Fruit fly (Drosophila melanogaster): ENCODE measurements around the gene CG7730.
A peak's percentile ranks its signal among the peaks of the same experiment; 100 is the strongest.

CG7730 gene

DNA sequence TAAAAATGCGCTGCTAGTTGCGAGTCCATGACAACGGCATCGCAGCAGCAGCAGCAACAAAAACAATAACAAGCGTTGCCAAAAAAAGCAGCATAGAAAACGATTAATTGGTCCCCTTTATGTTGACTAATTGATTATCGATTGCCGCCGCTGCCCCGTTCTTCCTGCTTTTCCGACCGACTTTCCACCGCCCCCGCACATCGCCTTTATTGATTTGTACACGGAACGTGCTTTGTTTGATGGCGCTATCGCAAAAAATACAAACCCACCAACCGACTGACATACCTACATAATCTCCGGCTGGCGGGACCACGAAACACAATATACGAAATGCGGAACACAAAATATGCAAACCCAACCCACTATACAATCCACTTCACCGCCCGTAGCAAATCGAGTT, 24.2 kb downstream of the CG7730 start:
- no peak for TF ChIP-seq Mio (GFP tag; optimal IDR thresholded peaks at IDR 0.05)
- no peak for TF ChIP-seq sage (GFP tag; optimal IDR thresholded peaks at IDR 0.05)
- TF ChIP-seq dsf (GFP tag; optimal IDR thresholded peaks at IDR 0.05; ENCODE audit: borderline replicate concordance), result no peak
- TF ChIP-seq jim (GFP tag; optimal IDR thresholded peaks at IDR 0.05), result no peak
- no peak for TF ChIP-seq h (GFP tag; optimal IDR thresholded peaks at IDR 0.05)
- TF ChIP-seq OdsH (GFP tag; optimal IDR thresholded peaks at IDR 0.05), result no peak

DNA sequence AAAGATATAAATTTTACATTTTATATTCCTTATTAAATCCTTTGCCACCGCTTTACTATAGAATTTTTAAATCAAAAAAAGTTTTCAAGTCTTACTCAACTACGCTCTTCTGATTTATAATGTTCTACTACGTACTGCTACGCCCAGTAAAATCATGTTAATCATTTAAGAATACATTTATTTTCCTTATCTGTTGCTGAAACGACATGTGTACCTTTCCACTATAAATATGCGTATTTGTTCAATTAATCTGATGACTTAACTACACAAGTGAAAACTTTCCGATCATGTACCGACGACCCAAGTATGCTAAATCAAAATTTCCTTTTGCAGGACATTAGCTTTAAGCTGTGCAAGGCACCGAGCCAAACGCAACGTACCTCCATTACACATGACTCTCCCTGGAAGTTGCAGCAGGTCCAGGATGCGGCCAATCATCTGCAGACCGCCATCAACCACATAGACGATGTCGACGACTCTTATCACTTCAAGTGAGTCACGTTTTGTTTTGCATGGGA, 25.1 kb downstream of the CG7730 start:
- TF ChIP-seq pan (optimal IDR thresholded peaks at IDR 0.05) (no peak), CrebA (GFP tag; optimal IDR thresholded peaks at IDR 0.05; ENCODE audit: borderline replicate concordance) (no peak), h (GFP tag; optimal IDR thresholded peaks at IDR 0.05) (no peak), CG32264 (GFP tag; optimal IDR thresholded peaks at IDR 0.05) (no peak), Dif (GFP tag; optimal IDR thresholded peaks at IDR 0.05; ENCODE audit: partially characterized antibody) (no peak), Sp1 (GFP tag; optimal IDR thresholded peaks at IDR 0.05) (no peak), woc (GFP tag; optimal IDR thresholded peaks at IDR 0.05) (no peak), dl (GFP tag; optimal IDR thresholded peaks at IDR 0.05; ENCODE audit: insufficient read depth in 1 of 2, partially characterized antibody in 2 of 2) (no peak), fru (GFP tag; optimal IDR thresholded peaks at IDR 0.05) (no peak), Mio (GFP tag; optimal IDR thresholded peaks at IDR 0.05) (no peak), Rel (GFP tag; optimal IDR thresholded peaks at IDR 0.05) (no peak), Rel (tag; optimal IDR thresholded peaks at IDR 0.05) (no peak), usp (GFP tag; optimal IDR thresholded peaks at IDR 0.05) (no peak), N (GFP tag; optimal IDR thresholded peaks at IDR 0.05) (no peak), ey (GFP tag; optimal IDR thresholded peaks at IDR 0.05) (no peak), Hr78 (GFP tag; optimal IDR thresholded peaks at IDR 0.05) (no peak), br (GFP tag; optimal IDR thresholded peaks at IDR 0.05) (no peak), tai (GFP tag; optimal IDR thresholded peaks at IDR 0.05) (no peak), Abd-B (GFP tag; optimal IDR thresholded peaks at IDR 0.05) (no peak), lola (GFP tag; optimal IDR thresholded peaks at IDR 0.05) (no peak), sage (GFP tag; optimal IDR thresholded peaks at IDR 0.05) (no peak)

DNA sequence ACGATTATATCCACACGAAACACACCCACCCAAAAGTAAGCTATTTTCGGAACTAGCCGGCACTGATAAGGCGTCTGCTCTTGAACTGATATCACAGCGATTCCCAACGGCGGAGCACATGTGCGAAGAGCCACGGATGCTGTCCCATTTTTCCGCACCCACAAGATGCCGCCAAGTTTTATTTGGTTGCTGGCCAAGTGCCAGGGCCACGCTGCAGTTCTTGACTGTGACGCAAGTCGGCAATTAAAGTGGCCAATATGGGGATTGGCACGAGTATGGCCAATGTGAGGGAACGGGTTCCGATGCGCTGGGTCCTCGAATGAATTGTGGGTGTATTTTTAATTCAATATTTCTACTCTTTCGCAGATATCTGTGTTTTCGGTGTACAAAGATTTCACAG, 26.6 kb downstream of the CG7730 start:
- TF ChIP-seq CrebA (GFP tag; optimal IDR thresholded peaks at IDR 0.05; ENCODE audit: borderline replicate concordance) (no peak), usp (GFP tag; optimal IDR thresholded peaks at IDR 0.05) (no peak), fru (GFP tag; optimal IDR thresholded peaks at IDR 0.05) (no peak), CG32264 (GFP tag; optimal IDR thresholded peaks at IDR 0.05) (no peak), Dfd (GFP tag; optimal IDR thresholded peaks at IDR 0.05) (no peak)

DNA sequence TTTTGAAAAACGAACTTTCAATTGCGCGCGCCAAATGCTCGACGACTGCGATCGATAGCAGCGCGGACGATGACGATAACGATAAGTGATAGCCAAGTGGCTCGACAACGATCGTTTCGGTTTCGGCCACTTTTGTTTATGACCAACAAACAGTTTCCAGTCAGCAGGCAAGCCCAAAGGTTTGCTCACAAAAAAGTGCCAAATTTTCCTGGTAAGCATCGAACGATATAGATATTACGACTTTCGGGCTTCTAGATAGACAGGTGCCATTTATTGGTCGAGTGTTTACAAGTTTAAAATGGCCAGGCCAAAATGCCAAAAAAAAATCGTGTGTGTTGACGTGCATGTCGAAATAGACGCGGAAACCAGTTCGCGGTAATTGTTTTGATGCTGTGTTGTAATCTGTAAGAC, 28.2 kb downstream of the CG7730 start, which contains the start of gene CG7724:
TSS of gene CG7724 (plus strand) at position 147 of the 411 bp plus-strand sequence.
- TF ChIP-seq Abd-B (GFP tag; optimal IDR thresholded peaks at IDR 0.05) (no peak), CrebA (GFP tag; optimal IDR thresholded peaks at IDR 0.05; ENCODE audit: borderline replicate concordance) (no peak), usp (GFP tag; optimal IDR thresholded peaks at IDR 0.05) (no peak), HLH106 (tag; optimal IDR thresholded peaks at IDR 0.05) (no peak), jim (GFP tag; optimal IDR thresholded peaks at IDR 0.05) (no peak), h (GFP tag; optimal IDR thresholded peaks at IDR 0.05) (no peak), sage (GFP tag; optimal IDR thresholded peaks at IDR 0.05) (no peak), psq (GFP tag; optimal IDR thresholded peaks at IDR 0.05) (no peak), GATAd (GFP tag; optimal IDR thresholded peaks at IDR 0.05) (no peak), Hnf4 (GFP tag; optimal IDR thresholded peaks at IDR 0.05) (no peak), Dfd (GFP tag; optimal IDR thresholded peaks at IDR 0.05) (no peak), lola (GFP tag; optimal IDR thresholded peaks at IDR 0.05) (no peak), foxo (GFP tag; optimal IDR thresholded peaks at IDR 0.05) (no peak), Dif (GFP tag; optimal IDR thresholded peaks at IDR 0.05; ENCODE audit: partially characterized antibody) (no peak), Sp1 (GFP tag; optimal IDR thresholded peaks at IDR 0.05) (no peak), Rel (GFP tag; optimal IDR thresholded peaks at IDR 0.05) (no peak), Rel (tag; optimal IDR thresholded peaks at IDR 0.05) (no peak), ey (GFP tag; optimal IDR thresholded peaks at IDR 0.05) (no peak)

DNA sequence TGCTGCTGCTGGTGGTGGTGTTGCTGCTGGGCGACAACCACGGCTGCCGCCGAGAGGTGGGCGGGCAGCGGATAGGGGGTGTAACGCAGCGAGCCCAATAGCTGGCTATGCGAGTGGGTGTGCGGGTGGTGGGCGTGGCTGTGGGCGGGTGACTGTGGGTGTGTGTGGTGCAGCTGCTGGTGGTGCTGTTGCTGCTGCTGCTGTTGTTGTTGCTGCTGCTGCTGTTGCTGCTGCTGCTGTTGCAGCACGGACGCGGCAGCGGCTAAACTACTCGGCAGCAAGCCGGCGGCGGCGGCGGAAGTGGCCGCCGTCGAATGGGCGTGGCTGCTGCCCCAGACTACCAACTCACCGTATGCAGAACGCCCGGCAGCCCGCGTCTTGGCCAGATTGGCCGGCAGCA, 50.0 kb downstream of the CG7730 start:
- TF ChIP-seq CG32264 (GFP tag; optimal IDR thresholded peaks at IDR 0.05) (no peak), rgr (GFP tag; optimal IDR thresholded peaks at IDR 0.05) (no peak), Dfd (GFP tag; optimal IDR thresholded peaks at IDR 0.05) (peak; percentile 95)
